Fruit fly (Drosophila melanogaster): ENCODE measurements around the gene Naa40.

DNA sequence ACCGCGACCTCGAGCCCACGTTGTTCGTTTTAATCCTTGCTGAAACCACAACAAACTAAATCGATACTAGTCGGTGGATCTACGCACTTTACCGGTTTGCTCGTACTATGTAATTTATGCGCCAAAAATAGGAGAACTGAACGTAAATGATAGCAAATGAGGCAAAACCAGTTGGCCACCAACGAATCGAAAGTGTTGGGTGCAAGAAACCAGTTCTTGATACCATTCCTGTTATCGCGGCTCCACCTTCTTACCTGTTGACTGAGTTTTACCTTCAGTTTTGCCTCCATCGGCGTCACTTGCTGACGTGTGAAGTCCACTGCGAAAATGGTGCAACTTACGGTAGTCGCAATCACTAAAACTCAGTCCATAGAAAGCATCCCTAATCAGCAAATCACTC lies 15.3 kb upstream of the Naa40 start:
- no peak for TF ChIP-seq da (GFP tag; optimal IDR thresholded peaks at IDR 0.05)
- TF ChIP-seq ssp (GFP tag; IDR thresholded peaks at IDR 0.05) = no peak
